Fruit fly (Drosophila melanogaster) whole organism, adult: Measurements from ENCODE around the gene CG11878.

Experiments used
- CG11617 ChIP-seq: fragments of 200-800 bp; sonication (Bioruptor generic); optimal IDR thresholded peaks from 2 replicates; lab custom pipeline; 2017; ENCODE audit warnings: mild to moderate bottlenecking, missing biosample characterization, missing genetic modification reagents, missing genetic modification characterization
- CG12768 ChIP-seq: fragments of 200-800 bp; sonication (Bioruptor generic); optimal IDR thresholded peaks from 2 replicates; lab custom pipeline; 2017; ENCODE audit warnings: missing biosample characterization, missing genetic modification characterization, mild to moderate bottlenecking, moderate library complexity, missing genetic modification reagents
- CG14711 ChIP-seq: fragments of 200-800 bp; sonication (Bioruptor generic); optimal IDR thresholded peaks from 2 replicates; lab custom pipeline; 2018; ENCODE audit warnings: missing biosample characterization, mild to moderate bottlenecking, missing genetic modification characterization, moderate library complexity
- CG1620 ChIP-seq: fragments of 200-800 bp; sonication (Bioruptor generic); optimal IDR thresholded peaks from 2 replicates; lab custom pipeline; 2016; ENCODE audit warnings: missing biosample characterization, missing genetic modification characterization
- CG33017 ChIP-seq: fragments of 200-800 bp; sonication (Bioruptor generic); optimal IDR thresholded peaks from 2 replicates; lab custom pipeline; 2018; ENCODE audit warnings: missing biosample characterization, mild to moderate bottlenecking, missing genetic modification characterization, moderate library complexity
- CG5204 ChIP-seq: fragments of 200-800 bp; sonication (Bioruptor generic); optimal IDR thresholded peaks from 2 replicates; lab custom pipeline; 2016; ENCODE audit warnings: missing biosample characterization, missing genetic modification characterization
- CG7045 ChIP-seq: fragments of 200-800 bp; sonication (Bioruptor generic); optimal IDR thresholded peaks from 2 replicates; lab custom pipeline; 2017; ENCODE audit warnings: missing biosample characterization, mild to moderate bottlenecking, missing genetic modification characterization
- CG7101 ChIP-seq: fragments of 200-800 bp; sonication (Bioruptor generic); optimal IDR thresholded peaks from 2 replicates; lab custom pipeline; 2018; ENCODE audit warnings: missing biosample characterization, mild to moderate bottlenecking, missing genetic modification characterization, moderate library complexity
- Clk ChIP-seq: fragments of 200-800 bp; sonication (Bioruptor generic); optimal IDR thresholded peaks from 2 replicates; lab custom pipeline; 2017; ENCODE audit warnings: missing biosample characterization, missing genetic modification characterization
- Crg-1 ChIP-seq: fragments of 200-800 bp; sonication (Bioruptor generic); optimal IDR thresholded peaks from 2 replicates; lab custom pipeline; 2016; ENCODE audit warnings: missing biosample characterization, missing genetic modification characterization
- Hr96 ChIP-seq: fragments of 200-800 bp; sonication (Bioruptor generic); optimal IDR thresholded peaks from 2 replicates; lab custom pipeline; 2016; ENCODE audit warnings: missing biosample characterization, missing genetic modification characterization
- Mnt ChIP-seq: fragments of 200-800 bp; sonication (Bioruptor generic); optimal IDR thresholded peaks from 2 replicates; lab custom pipeline; 2016; ENCODE audit warnings: missing biosample characterization, mild to moderate bottlenecking, missing genetic modification characterization
- bab1 ChIP-seq: fragments of 200-800 bp; sonication (Bioruptor generic); optimal IDR thresholded peaks from 3 replicates; lab custom pipeline; 2019; ENCODE audit warnings: missing biosample characterization, mild to moderate bottlenecking, missing genetic modification characterization, moderate library complexity
- cic ChIP-seq: fragments of 200-800 bp; sonication (Bioruptor generic); optimal IDR thresholded peaks from 2 replicates; lab custom pipeline; 2017; ENCODE audit warnings: missing biosample characterization, mild to moderate bottlenecking, missing genetic modification characterization, moderate library complexity
- cnc ChIP-seq, 2 experiments: fragments of >200 bp; optimal IDR thresholded peaks; 2 replicates each; lab custom pipeline; 2017
- kay ChIP-seq: fragments of 200-800 bp; sonication (Bioruptor generic); peaks from one replicate; lab custom pipeline; 2016; ENCODE audit warnings: missing biosample characterization, missing genetic modification characterization, borderline replicate concordance
- pad ChIP-seq: fragments of 200-800 bp; sonication (Bioruptor generic); optimal IDR thresholded peaks from 3 replicates; lab custom pipeline; 2017; ENCODE audit warnings: missing biosample characterization, missing genetic modification characterization, mild to moderate bottlenecking, moderate library complexity, missing genetic modification reagents
- tj ChIP-seq: fragments of 200-800 bp; sonication (Bioruptor generic); optimal IDR thresholded peaks from 3 replicates; lab custom pipeline; 2017; ENCODE audit warnings: missing biosample characterization, mild to moderate bottlenecking, missing genetic modification characterization, moderate library complexity
- toe ChIP-seq: fragments of 200-800 bp; sonication (Bioruptor generic); optimal IDR thresholded peaks from 2 replicates; lab custom pipeline; 2016; ENCODE audit warnings: missing biosample characterization, missing genetic modification characterization

The CG11878 gene

DNA sequence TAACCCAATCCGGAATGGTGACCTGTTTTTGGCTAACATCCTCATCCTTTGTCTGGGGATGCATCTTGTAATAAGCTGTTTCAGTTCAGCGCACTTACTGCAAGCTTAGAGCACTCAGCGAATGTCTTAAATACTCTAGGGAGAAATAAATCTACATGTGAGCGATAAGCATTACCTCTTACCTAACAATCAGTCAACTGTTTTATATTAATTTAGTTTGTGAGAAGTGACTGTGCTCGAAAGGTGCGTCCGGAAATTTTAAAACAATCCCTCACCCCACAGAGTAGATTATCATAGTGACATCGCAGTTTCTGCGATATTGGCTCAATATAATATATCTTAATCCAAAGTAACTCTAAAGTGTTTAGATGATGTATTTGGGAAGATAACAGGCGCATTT, 44.4 kb downstream of the CG11878 start, which contains the start of gene CG10553:
Gene CG10553 (minus strand): TSS at position 101 of the 400 bp plus-strand sequence.
- no peak for TF ChIP-seq Crg-1
- TF ChIP-seq CG7101 = no peak
- no peak for TF ChIP-seq kay (GFP tag; lab: Kevin White, UChicago)
- TF ChIP-seq cic (GFP tag; lab: Kevin White, UChicago) = no peak
- no peak for TF ChIP-seq CG14711 (tag; lab: Kevin White, UChicago)
- no peak for TF ChIP-seq toe (GFP tag; lab: Kevin White, UChicago)
- TF ChIP-seq tj = no peak
- TF ChIP-seq CG5204 (GFP tag; lab: Kevin White, UChicago) = no peak
- no peak for TF ChIP-seq bab1 (GFP tag; lab: Kevin White, UChicago)
- TF ChIP-seq CG33017 (tag; lab: Kevin White, UChicago) = no peak
- TF ChIP-seq CG1620 (GFP tag; lab: Kevin White, UChicago) = no peak
- TF ChIP-seq Hr96 (GFP tag; lab: Kevin White, UChicago) = no peak
- no peak for TF ChIP-seq CG12768 (GFP tag; lab: Kevin White, UChicago)
- TF ChIP-seq Clk (GFP tag; lab: Kevin White, UChicago) = no peak
- no peak for TF ChIP-seq pad (GFP tag; lab: Kevin White, UChicago)

- TF ChIP-seq cnc (optimal IDR thresholded peaks at IDR 0.05; lab: Kevin White, UChicago) (peak; percentile 19 to 51), kay (GFP tag; lab: Kevin White, UChicago) (peak; percentile 74), cic (GFP tag; lab: Kevin White, UChicago) (peak; percentile 27), CG5204 (GFP tag; lab: Kevin White, UChicago) (no peak)
Measured at dm6 chr3R:25320051-25320705, 46.5 kb downstream of the CG11878 start, which contains the start of gene CG10560. Gene CG10560 (minus strand): TSS chr3R:25320101.

dm6 chr3R:25320898-25321297, 47.3 kb downstream of the CG11878 start:
- no peak for TF ChIP-seq kay (GFP tag; lab: Kevin White, UChicago)

DNA sequence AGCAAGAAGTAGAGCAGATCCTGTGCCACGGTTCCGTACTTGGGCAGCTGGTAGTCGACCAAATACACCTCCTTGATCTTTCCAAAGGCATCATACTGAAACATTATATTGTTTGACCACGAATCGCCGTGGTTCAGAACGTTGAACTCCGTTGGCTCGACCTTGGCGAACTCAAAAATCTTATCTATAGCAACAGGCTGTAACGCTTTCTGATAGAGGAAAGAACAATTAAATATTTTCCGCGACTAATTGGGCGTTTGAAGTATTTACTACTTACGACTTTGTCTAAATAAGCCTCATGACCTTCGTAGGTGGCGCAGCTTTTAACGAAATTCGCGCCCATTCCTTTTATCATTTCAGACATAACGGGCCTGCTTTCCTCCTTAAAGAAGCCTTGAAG, 48.0 kb downstream of the CG11878 start:
- no peak for TF ChIP-seq cic (GFP tag; lab: Kevin White, UChicago)
- TF ChIP-seq toe (GFP tag; lab: Kevin White, UChicago) = no peak
- no peak for TF ChIP-seq pad (GFP tag; lab: Kevin White, UChicago)
- no peak for TF ChIP-seq bab1 (GFP tag; lab: Kevin White, UChicago)
- no peak for TF ChIP-seq CG12768 (GFP tag; lab: Kevin White, UChicago)
- no peak for TF ChIP-seq Crg-1
- TF ChIP-seq Clk (GFP tag; lab: Kevin White, UChicago) = no peak
- TF ChIP-seq Hr96 (GFP tag; lab: Kevin White, UChicago) = no peak
- TF ChIP-seq tj = no peak
- no peak for TF ChIP-seq cnc (optimal IDR thresholded peaks at IDR 0.05; lab: Kevin White, UChicago)
- no peak for TF ChIP-seq CG33017 (tag; lab: Kevin White, UChicago)
- TF ChIP-seq CG1620 (GFP tag; lab: Kevin White, UChicago) = no peak
- no peak for TF ChIP-seq CG11617
- no peak for TF ChIP-seq CG5204 (GFP tag; lab: Kevin White, UChicago)
- no peak for TF ChIP-seq Mnt (GFP tag; lab: Kevin White, UChicago)
- TF ChIP-seq kay (GFP tag; lab: Kevin White, UChicago) = no peak
- TF ChIP-seq CG7045 (GFP tag; lab: Kevin White, UChicago) = no peak

DNA sequence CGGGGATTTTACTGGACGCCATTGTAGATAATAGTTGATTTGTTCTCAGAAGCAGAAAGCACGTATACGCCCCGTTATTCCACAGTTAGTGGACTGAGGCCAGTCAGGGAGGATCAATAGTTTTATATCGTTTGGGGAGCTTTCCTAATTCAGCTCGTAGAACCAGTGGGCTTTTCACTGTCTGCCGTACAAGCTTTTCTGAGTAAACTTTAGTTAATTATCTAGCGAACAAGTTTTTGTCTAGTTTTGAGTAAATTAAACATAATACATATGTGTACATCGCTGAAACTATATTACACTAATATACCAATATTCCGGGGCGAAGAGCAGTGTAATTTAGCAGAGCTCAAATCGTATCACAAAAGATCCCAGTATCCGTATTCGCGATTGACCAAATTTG, 49.0 kb downstream of the CG11878 start, which contains the start of gene CG10562:
Gene CG10562 (minus strand): TSS at position 101 of the 400 bp plus-strand sequence.
- TF ChIP-seq cic (GFP tag; lab: Kevin White, UChicago) (peak; percentile 28), CG12768 (GFP tag; lab: Kevin White, UChicago) (peak; percentile 10), CG11617 (no peak), CG14711 (tag; lab: Kevin White, UChicago) (no peak), kay (GFP tag; lab: Kevin White, UChicago) (no peak), toe (GFP tag; lab: Kevin White, UChicago) (no peak), CG5204 (GFP tag; lab: Kevin White, UChicago) (no peak), Clk (GFP tag; lab: Kevin White, UChicago) (no peak)
